Worm (Caenorhabditis elegans) whole organism, young adult: ENCODE results near the gene mpst-4.
A peak's percentile ranks its signal among the peaks of the same experiment; 100 is the strongest.

Source experiments
- C17E4.6 ChIP-seq: fragments of 200-800 bp; sonication (Bioruptor generic); IDR thresholded peaks from 2 replicates; pipeline ENCODE4 v1.3.6; 2022; ENCODE audit warnings: missing genetic modification reagents, missing genetic modification characterization, missing compliant biosample characterization
- F39B2.1 ChIP-seq: fragments of 200-800 bp; sonication (Bioruptor generic); IDR thresholded peaks from 2 replicates; pipeline ENCODE4 v1.3.6; 2022; ENCODE audit warnings: missing genetic modification reagents, missing genetic modification characterization, missing compliant biosample characterization
- F49E8.2 ChIP-seq: sonication (generic microtip); optimal IDR thresholded peaks from 3 replicates; lab custom pipeline; 2017; ENCODE audit warnings: missing genetic modification characterization, mild to moderate bottlenecking, missing compliant biosample characterization, antibody characterized with exemption, moderate library complexity; ENCODE audit not compliant: insufficient read depth
- F57C9.4 ChIP-seq: sonication (generic microtip); optimal IDR thresholded peaks from 2 replicates; lab custom pipeline; 2017; ENCODE audit warnings: mild to moderate bottlenecking, missing genetic modification characterization, missing compliant biosample characterization
- T07F8.4 ChIP-seq: sonication (generic microtip); optimal IDR thresholded peaks from 2 replicates; lab custom pipeline; 2016; ENCODE audit warnings: mild to moderate bottlenecking, missing genetic modification characterization, moderate library complexity, missing compliant biosample characterization
- Y53F4B.3 ChIP-seq: fragments of 200-800 bp; sonication (Bioruptor generic); IDR thresholded peaks from 2 replicates; pipeline ENCODE4 v1.3.6; 2022; ENCODE audit warnings: missing genetic modification reagents, missing genetic modification characterization, missing compliant biosample characterization
- ama-1 ChIP-seq, 3 experiments: fragments of 150-350 bp in 1 of 3; sonication (generic microtip) in 2 of 3; optimal IDR thresholded peaks; 2 replicates each; lab custom pipeline; 2014 to 2018; ENCODE audit warnings: missing biosample characterization in 2 of 3, missing genetic modification characterization in 2 of 3, missing genetic modification reagents in 2 of 3
- aptf-3 ChIP-seq: fragments of 200-800 bp; sonication (Bioruptor generic); IDR thresholded peaks from 2 replicates; pipeline ENCODE4 v1.3.6; 2022; ENCODE audit warnings: missing genetic modification characterization, missing compliant biosample characterization
- attf-6 ChIP-seq: fragments of 200-800 bp; sonication (Bioruptor generic); IDR thresholded peaks from 2 replicates; pipeline ENCODE4 v1.3.6; 2022; ENCODE audit warnings: missing genetic modification reagents, missing genetic modification characterization, missing compliant biosample characterization
- bed-2 ChIP-seq: fragments of 200-800 bp; sonication (Bioruptor generic); IDR thresholded peaks from 2 replicates; pipeline ENCODE4 v1.3.6; 2022; ENCODE audit warnings: missing genetic modification reagents, missing genetic modification characterization, missing compliant biosample characterization
- cebp-1 ChIP-seq, 2 experiments: fragments of 200-800 bp in 1 of 2; sonication (Bioruptor generic) in 1 of 2; sonication (generic microtip) in 1 of 2; IDR thresholded peaks in 1 of 2; optimal IDR thresholded peaks in 1 of 2; 2 replicates each; pipeline versions ENCODE4 v1.3.6 to Lab custom; 2017 to 2022; ENCODE audit warnings: missing compliant biosample characterization in 2 of 2, missing genetic modification characterization in 2 of 2, mild to moderate bottlenecking in 1 of 2, missing genetic modification reagents in 1 of 2, moderate library complexity in 1 of 2
- cebp-2 ChIP-seq: fragments of 200-800 bp; sonication (Bioruptor generic); IDR thresholded peaks from 2 replicates; pipeline ENCODE4 v1.3.6; 2022; ENCODE audit warnings: missing genetic modification characterization, missing compliant biosample characterization
- ceh-40 ChIP-seq: fragments of 200-800 bp; sonication (Bioruptor generic); IDR thresholded peaks from 2 replicates; pipeline ENCODE4 v1.3.6; 2022; ENCODE audit warnings: missing genetic modification characterization, missing compliant biosample characterization
- ceh-58 ChIP-seq: fragments of 200-800 bp; sonication (Bioruptor generic); IDR thresholded peaks from 2 replicates; pipeline ENCODE4 v1.3.6; 2022; ENCODE audit warnings: missing genetic modification characterization, missing compliant biosample characterization
- die-1 ChIP-seq: sonication (generic microtip); optimal IDR thresholded peaks from 2 replicates; lab custom pipeline; 2016; ENCODE audit warnings: missing genotype, mild to moderate bottlenecking, missing genetic modification characterization, missing compliant biosample characterization
- dox-1 ChIP-seq: fragments of 200-800 bp; sonication (Bioruptor generic); IDR thresholded peaks from 2 replicates; pipeline ENCODE4 v1.3.6; 2022; ENCODE audit warnings: missing genetic modification reagents, missing genetic modification characterization, missing compliant biosample characterization
- dpff-1 ChIP-seq: sonication (generic microtip); optimal IDR thresholded peaks from 2 replicates; lab custom pipeline; 2017; ENCODE audit warnings: mild to moderate bottlenecking, missing genetic modification characterization, missing compliant biosample characterization
- egrh-3 ChIP-seq: fragments of 200-800 bp; sonication (Bioruptor generic); IDR thresholded peaks from 2 replicates; pipeline ENCODE4 v1.3.6; 2022; ENCODE audit warnings: missing genetic modification reagents, missing genetic modification characterization, missing compliant biosample characterization
- ekl-4 ChIP-seq: fragments of 200-800 bp; sonication (Bioruptor generic); IDR thresholded peaks from 2 replicates; pipeline ENCODE4 v1.3.6; 2022; ENCODE audit warnings: missing genetic modification reagents, missing genetic modification characterization, missing compliant biosample characterization
- ets-4 ChIP-seq: fragments of 200-800 bp; sonication (Bioruptor generic); optimal IDR thresholded peaks from 2 replicates; lab custom pipeline; 2018; ENCODE audit warnings: mild to moderate bottlenecking, missing genetic modification characterization, missing compliant biosample characterization
- fkh-3 ChIP-seq: sonication (generic microtip); optimal IDR thresholded peaks from 2 replicates; lab custom pipeline; 2016; ENCODE audit warnings: mild to moderate bottlenecking, missing genetic modification characterization, missing compliant biosample characterization
- hmg-1.2 ChIP-seq: fragments of 200-800 bp; sonication (Bioruptor generic); IDR thresholded peaks from 2 replicates; pipeline ENCODE4 v1.3.6; 2022; ENCODE audit warnings: missing genetic modification reagents, missing genetic modification characterization, missing compliant biosample characterization
- hsf-1 ChIP-seq: fragments of 200-800 bp; sonication (Bioruptor generic); IDR thresholded peaks from 2 replicates; pipeline ENCODE4 v1.3.6; 2022; ENCODE audit warnings: missing genetic modification reagents, missing genetic modification characterization, missing compliant biosample characterization
- lin-26 ChIP-seq: fragments of 200-800 bp; sonication (Bioruptor generic); IDR thresholded peaks from 2 replicates; pipeline ENCODE4 v1.3.6; 2022; ENCODE audit warnings: missing genetic modification reagents, missing genetic modification characterization, missing compliant biosample characterization
- lin-54 ChIP-seq: fragments of 200-800 bp; sonication (Bioruptor generic); optimal IDR thresholded peaks from 2 replicates; lab custom pipeline; 2018; ENCODE audit warnings: mild to moderate bottlenecking, missing genetic modification characterization, missing compliant biosample characterization
- lsl-1 ChIP-seq: fragments of 200-800 bp; sonication (Bioruptor generic); optimal IDR thresholded peaks from 2 replicates; lab custom pipeline; 2018; ENCODE audit warnings: mild to moderate bottlenecking, missing genetic modification characterization, moderate library complexity, missing compliant biosample characterization
- lsy-27 ChIP-seq: sonication (generic microtip); optimal IDR thresholded peaks from 2 replicates; lab custom pipeline; 2017; ENCODE audit warnings: missing genetic modification characterization, mild to moderate bottlenecking, missing compliant biosample characterization, antibody characterized with exemption, missing genotype, borderline replicate concordance; ENCODE audit not compliant: insufficient read depth
- madf-10 ChIP-seq: sonication (generic microtip); optimal IDR thresholded peaks from 2 replicates; lab custom pipeline; 2016; ENCODE audit warnings: mild to moderate bottlenecking, missing genetic modification characterization, missing compliant biosample characterization
- madf-3 ChIP-seq: fragments of 200-800 bp; sonication (Bioruptor generic); IDR thresholded peaks from 2 replicates; pipeline ENCODE4 v1.3.6; 2022; ENCODE audit warnings: missing genetic modification reagents, missing genetic modification characterization, missing compliant biosample characterization
- madf-6 ChIP-seq: fragments of 200-800 bp; sonication (Bioruptor generic); IDR thresholded peaks from 2 replicates; pipeline ENCODE4 v1.3.6; 2022; ENCODE audit warnings: missing genetic modification reagents, missing genetic modification characterization, missing compliant biosample characterization
- madf-8 ChIP-seq: fragments of 200-800 bp; sonication (Bioruptor generic); conservative IDR thresholded peaks from 2 replicates; pipeline ENCODE4 v1.3.6; 2022; ENCODE audit warnings: missing genetic modification reagents, missing genetic modification characterization, missing compliant biosample characterization
- mcd-1 ChIP-seq: fragments of 200-800 bp; sonication (Bioruptor generic); IDR thresholded peaks from 2 replicates; pipeline ENCODE4 v1.3.6; 2022; ENCODE audit warnings: missing genetic modification reagents, missing genetic modification characterization, missing compliant biosample characterization
- mel-28 ChIP-seq: sonication (generic microtip); optimal IDR thresholded peaks from 2 replicates; lab custom pipeline; 2016; ENCODE audit warnings: borderline replicate concordance, mild to moderate bottlenecking, missing genetic modification characterization, missing compliant biosample characterization
- nfya-1 ChIP-seq: sonication (generic microtip); optimal IDR thresholded peaks from 2 replicates; lab custom pipeline; 2017; ENCODE audit warnings: antibody characterized with exemption, missing compliant biosample characterization, missing genetic modification characterization, borderline replicate concordance; ENCODE audit not compliant: insufficient read depth
- nhr-179 ChIP-seq: sonication (generic microtip); optimal IDR thresholded peaks from 2 replicates; lab custom pipeline; 2016; ENCODE audit warnings: mild to moderate bottlenecking, missing genetic modification characterization, missing compliant biosample characterization
- nhr-80 ChIP-seq: sonication (generic microtip); optimal IDR thresholded peaks from 2 replicates; lab custom pipeline; 2016; ENCODE audit warnings: missing genetic modification characterization, missing compliant biosample characterization
- nhr-90 ChIP-seq: sonication (generic microtip); optimal IDR thresholded peaks from 2 replicates; lab custom pipeline; 2016; ENCODE audit warnings: missing genotype, mild to moderate bottlenecking, missing genetic modification characterization, missing compliant biosample characterization
- pha-4 ChIP-seq: fragments of 150-350 bp; sonication (generic microtip); optimal IDR thresholded peaks from 2 replicates; lab custom pipeline; 2014; ENCODE audit warnings: missing biosample characterization, missing genetic modification reagents, missing genetic modification characterization
- sea-2 ChIP-seq: fragments of 200-800 bp; sonication (Bioruptor generic); IDR thresholded peaks from 2 replicates; pipeline ENCODE4 v1.3.6; 2022; ENCODE audit warnings: missing genetic modification characterization, missing compliant biosample characterization
- snpc-1.3 ChIP-seq: sonication (generic microtip); optimal IDR thresholded peaks from 2 replicates; lab custom pipeline; 2017; ENCODE audit warnings: missing genetic modification characterization, mild to moderate bottlenecking, missing compliant biosample characterization, antibody characterized with exemption, moderate library complexity, missing genotype, missing genetic modification reagents; ENCODE audit not compliant: insufficient read depth
- tbp1 ChIP-seq: fragments of 200-800 bp; sonication (Bioruptor generic); optimal IDR thresholded peaks from 2 replicates; lab custom pipeline; 2018; ENCODE audit warnings: mild to moderate bottlenecking, missing genetic modification characterization, missing compliant biosample characterization
- tbx-9 ChIP-seq: sonication (generic microtip); optimal IDR thresholded peaks from 2 replicates; lab custom pipeline; 2016; ENCODE audit warnings: borderline replicate concordance, missing genetic modification characterization, inconsistent platforms, missing compliant biosample characterization
- tlf-1 ChIP-seq: fragments of 200-800 bp; sonication (Bioruptor generic); optimal IDR thresholded peaks from 2 replicates; lab custom pipeline; 2018; ENCODE audit warnings: mild to moderate bottlenecking, missing genetic modification characterization, missing compliant biosample characterization
- zfh-2 ChIP-seq: fragments of 200-800 bp; sonication (Bioruptor generic); conservative IDR thresholded peaks from 2 replicates; pipeline ENCODE4 v1.3.6; 2022; ENCODE audit warnings: missing genetic modification reagents, missing genetic modification characterization, missing compliant biosample characterization
- ztf-18 ChIP-seq: sonication (generic microtip); optimal IDR thresholded peaks from 2 replicates; lab custom pipeline; 2016; ENCODE audit warnings: missing genotype, mild to moderate bottlenecking, missing genetic modification characterization, missing compliant biosample characterization
- ztf-22 ChIP-seq: fragments of 200-800 bp; sonication (Bioruptor generic); optimal IDR thresholded peaks from 2 replicates; lab custom pipeline; 2018; ENCODE audit warnings: mild to moderate bottlenecking, missing genetic modification characterization, moderate library complexity, missing compliant biosample characterization
- ztf-28 ChIP-seq: fragments of 200-800 bp; sonication (Bioruptor generic); IDR thresholded peaks from 2 replicates; pipeline ENCODE4 v1.3.6; 2022; ENCODE audit warnings: missing genetic modification reagents, missing genetic modification characterization, missing compliant biosample characterization

The mpst-4 gene

ce11 chrII:4857873-4858364, 5.3 kb downstream of the mpst-4 start, which contains the start of gene F11G11.5 (continued):
- TF ChIP-seq T07F8.4 (tag; lab: Kevin White, UChicago) = no peak
- TF ChIP-seq dpff-1 (tag; lab: Kevin White, UChicago) = no peak
- TF ChIP-seq hsf-1 (GFP tag; lab: Robert Waterston, UW) = no peak
- TF ChIP-seq zfh-2 (GFP tag; lab: Robert Waterston, UW) = peak; percentile 86
- TF ChIP-seq tlf-1 (GFP tag; lab: Kevin White, UChicago) = peak; percentile 16
- TF ChIP-seq bed-2 (GFP tag; lab: Robert Waterston, UW) = no peak
- TF ChIP-seq fkh-3 (tag; lab: Kevin White, UChicago) = peak; percentile 40
- no peak for TF ChIP-seq F57C9.4 (tag; lab: Kevin White, UChicago)
- no peak for TF ChIP-seq nhr-179 (tag; lab: Kevin White, UChicago)
- no peak for TF ChIP-seq lsy-27 (tag; lab: Kevin White, UChicago)
- TF ChIP-seq ekl-4 (GFP tag; lab: Robert Waterston, UW) = peak; percentile 35; the same call in 1 of the 2 replicates
- TF ChIP-seq ama-1 (optimal IDR thresholded peaks at IDR 0.05; lab: Kevin White, UChicago) = peak; percentile 7
- TF ChIP-seq ama-1 (GFP tag; optimal IDR thresholded peaks at IDR 0.05; lab: Kevin White, UChicago) = no peak
- TF ChIP-seq die-1 = no peak
- TF ChIP-seq cebp-2 = 0 out of 2 replicates have a peak, but pooled peaks have one; percentile 47
- 0 out of 2 replicates have a peak, but pooled peaks have one; percentile 3 for TF ChIP-seq madf-3
- TF ChIP-seq dox-1 (GFP tag; lab: Robert Waterston, UW) = no peak
- no peak for TF ChIP-seq F49E8.2 (tag; lab: Kevin White, UChicago)
- TF ChIP-seq lin-54 (GFP tag; lab: Kevin White, UChicago) = no peak
- TF ChIP-seq snpc-1.3 = no peak
- no peak for TF ChIP-seq mel-28 (tag; lab: Kevin White, UChicago)
- no peak for TF ChIP-seq Y53F4B.3
- TF ChIP-seq lin-26 (GFP tag; lab: Robert Waterston, UW) = no peak; the same call in 1 of the 2 replicates
- TF ChIP-seq F39B2.1 (GFP tag; lab: Robert Waterston, UW) = no peak
- TF ChIP-seq ztf-22 (GFP tag; lab: Kevin White, UChicago) = no peak
- no peak for TF ChIP-seq cebp-1 (GFP tag; IDR thresholded peaks at IDR 0.05; lab: Robert Waterston, UW)
- TF ChIP-seq cebp-1 (tag; optimal IDR thresholded peaks at IDR 0.05; lab: Kevin White, UChicago) = peak; percentile 24
- peak; percentile 26; the same call in 1 of the 2 replicates for TF ChIP-seq egrh-3
- 0 out of 2 replicates have a peak, but pooled peaks have one; percentile 22 for TF ChIP-seq madf-6 (GFP tag; lab: Robert Waterston, UW)
- TF ChIP-seq sea-2 = no peak
- peak; percentile 19 for TF ChIP-seq nhr-90 (tag; lab: Kevin White, UChicago)
- 0 out of 2 replicates have a peak, but pooled peaks have one; percentile 13 for TF ChIP-seq hmg-1.2 (GFP tag; lab: Robert Waterston, UW)
- no peak for TF ChIP-seq pha-4
- TF ChIP-seq aptf-3 (GFP tag; lab: Robert Waterston, UW) = no peak

- TF ChIP-seq ets-4 (GFP tag; lab: Kevin White, UChicago) (peak; percentile 36), nhr-80 (tag; lab: Kevin White, UChicago) (peak; percentile 89), lsl-1 (GFP tag; lab: Kevin White, UChicago) (no peak), ceh-58 (no peak), lin-54 (GFP tag; lab: Kevin White, UChicago) (peak; percentile 21), ztf-28 (GFP tag; lab: Robert Waterston, UW) (no peak), F57C9.4 (tag; lab: Kevin White, UChicago) (no peak), tbx-9 (tag; lab: Kevin White, UChicago) (no peak), C17E4.6 (GFP tag; lab: Robert Waterston, UW) (no peak), lin-26 (GFP tag; lab: Robert Waterston, UW) (no peak), mcd-1 (GFP tag; lab: Robert Waterston, UW) (no peak), nfya-1 (no peak), madf-3 (no peak), madf-10 (tag; lab: Kevin White, UChicago) (no peak), madf-8 (GFP tag; lab: Robert Waterston, UW) (no peak), ztf-18 (peak; percentile 15), attf-6 (GFP tag; lab: Robert Waterston, UW) (no peak), tbp1 (GFP tag; lab: Kevin White, UChicago) (peak; percentile 15), ceh-40 (no peak)
These were observed 6.2 kb downstream of the mpst-4 start for ce11 chrII:4857086-4857485.
